Fruit fly (Drosophila melanogaster): ENCODE data around the gene CG14238.
A peak's percentile ranks its signal among the peaks of the same experiment; 100 is the strongest.

Gene CG14238

dm6 chr3R:26452345-26452744 is 5.7 kb upstream of the CG14238 start, which contains the start of gene CG5447 (continued):
- peak; percentile 96 for TF ChIP-seq E2f2 (GFP tag; IDR thresholded peaks at IDR 0.05)
- no peak for TF ChIP-seq HLH3B (GFP tag; IDR thresholded peaks at IDR 0.05)
- TF ChIP-seq sug (tag; optimal IDR thresholded peaks at IDR 0.05): no peak
- TF ChIP-seq CG4617 (GFP tag; optimal IDR thresholded peaks at IDR 0.05; ENCODE audit: borderline replicate concordance): peak; percentile 66
- TF ChIP-seq sd (tag; optimal IDR thresholded peaks at IDR 0.05): peak; percentile 79
- TF ChIP-seq ken (GFP tag; IDR thresholded peaks at IDR 0.05): no peak
- TF ChIP-seq Hr78 (GFP tag; optimal IDR thresholded peaks at IDR 0.05): no peak
- no peak for TF ChIP-seq Hmr (GFP tag; optimal IDR thresholded peaks at IDR 0.05)
- no peak for TF ChIP-seq CG11247 (GFP tag; IDR thresholded peaks at IDR 0.05)
- peak; percentile 59 for TF ChIP-seq CG3847 (GFP tag; IDR thresholded peaks at IDR 0.05)
- peak; percentile 59 for TF ChIP-seq CG1603 (tag; optimal IDR thresholded peaks at IDR 0.05)
- TF ChIP-seq CG14710 (tag; optimal IDR thresholded peaks at IDR 0.05): peak; percentile 99
- no peak for TF ChIP-seq lab (GFP tag; optimal IDR thresholded peaks at IDR 0.05)
- TF ChIP-seq Stat92E (GFP tag; optimal IDR thresholded peaks at IDR 0.05): peak in 1 of 3 experiments; percentile 3
- no peak for TF ChIP-seq CG10959 (GFP tag; IDR thresholded peaks at IDR 0.05)
- peak; percentile 55 for TF ChIP-seq Lhr (GFP tag; optimal IDR thresholded peaks at IDR 0.05)
- TF ChIP-seq E2f1 (GFP tag; IDR thresholded peaks at IDR 0.05): no peak
- peak; percentile 44; the same call in 2 of the 3 replicates for TF ChIP-seq CG34224 (GFP tag; IDR thresholded peaks at IDR 0.05; ENCODE audit: partially characterized antibody)
- TF ChIP-seq CG7556 (GFP tag; optimal IDR thresholded peaks at IDR 0.05): no peak
- TF ChIP-seq psq (GFP tag; optimal IDR thresholded peaks at IDR 0.05): no peak
- TF ChIP-seq nerfin-1 (tag; optimal IDR thresholded peaks at IDR 0.05): peak; percentile 30
- TF ChIP-seq pzg (GFP tag; optimal IDR thresholded peaks at IDR 0.05): peak; percentile 88
- peak; percentile 7 for TF ChIP-seq nmo (GFP tag; optimal IDR thresholded peaks at IDR 0.05)
- TF ChIP-seq CG15514 (GFP tag; optimal IDR thresholded peaks at IDR 0.05): peak; percentile 22
- TF ChIP-seq YL-1 (GFP tag; optimal IDR thresholded peaks at IDR 0.05): peak; percentile 25
- no peak for TF ChIP-seq Fer2 (tag; optimal IDR thresholded peaks at IDR 0.05)
- TF ChIP-seq trem (tag; optimal IDR thresholded peaks at IDR 0.05): peak; percentile 71
- TF ChIP-seq Scr (GFP tag; IDR thresholded peaks at IDR 0.05; ENCODE audit: partially characterized antibody): 0 out of 2 replicates have a peak, but pooled peaks have one; percentile 26
- TF ChIP-seq Nf-YC (tag; optimal IDR thresholded peaks at IDR 0.05): no peak
- peak; percentile 15 for TF ChIP-seq Sry-δ (GFP tag; optimal IDR thresholded peaks at IDR 0.05)
- TF ChIP-seq CG12744 (GFP tag; optimal IDR thresholded peaks at IDR 0.05): no peak
- no peak for TF ChIP-seq al (GFP tag; IDR thresholded peaks at IDR 0.05)
- no peak for TF ChIP-seq HmgZ (tag; optimal IDR thresholded peaks at IDR 0.05)
- TF ChIP-seq gce (GFP tag; IDR thresholded peaks at IDR 0.05): no peak
- no peak for TF ChIP-seq CG3407 (GFP tag; optimal IDR thresholded peaks at IDR 0.05)
- peak; percentile 15 for TF ChIP-seq Sin3A (optimal IDR thresholded peaks at IDR 0.05)
- peak; percentile 38; the same call in 1 of the 2 replicates for TF ChIP-seq Dref (GFP tag; IDR thresholded peaks at IDR 0.05)
- no peak for TF ChIP-seq Atf3 (GFP tag; optimal IDR thresholded peaks at IDR 0.05)
- peak; percentile 80 for TF ChIP-seq MESR4 (GFP tag; optimal IDR thresholded peaks at IDR 0.05)
- TF ChIP-seq Mad (GFP tag; optimal IDR thresholded peaks at IDR 0.05): no peak
- no peak for TF ChIP-seq Hey (tag; optimal IDR thresholded peaks at IDR 0.05)
- no peak for TF ChIP-seq grn (GFP tag; optimal IDR thresholded peaks at IDR 0.05)
- no peak for TF ChIP-seq Mrtf (GFP tag; IDR thresholded peaks at IDR 0.05)
- TF ChIP-seq CG34422 (GFP tag; IDR thresholded peaks at IDR 0.05): no peak
- peak; percentile 68 for TF ChIP-seq CG13287 (GFP tag; IDR thresholded peaks at IDR 0.05; ENCODE audit: partially characterized antibody)
- peak; percentile 18 for TF ChIP-seq HmgD (GFP tag; optimal IDR thresholded peaks at IDR 0.05)
- TF ChIP-seq lov (optimal IDR thresholded peaks at IDR 0.05): no peak
- no peak for TF ChIP-seq lov (GFP tag; IDR thresholded peaks at IDR 0.05)
- TF ChIP-seq Sox100B (GFP tag; optimal IDR thresholded peaks at IDR 0.05): no peak

Data from whole organism, embryonic.